Fruit fly (Drosophila melanogaster) whole organism: Measurements from ENCODE around the gene Tps1.

Source experiments
- psq ChIP-seq: fragments of >200 bp; optimal IDR thresholded peaks from 2 replicates; lab custom pipeline; 2017
- usp ChIP-seq: fragments of >200 bp; optimal IDR thresholded peaks from 2 replicates; lab custom pipeline; 2017; ENCODE audit warnings: missing biosample characterization, missing genetic modification characterization, mixed read lengths

DNA sequence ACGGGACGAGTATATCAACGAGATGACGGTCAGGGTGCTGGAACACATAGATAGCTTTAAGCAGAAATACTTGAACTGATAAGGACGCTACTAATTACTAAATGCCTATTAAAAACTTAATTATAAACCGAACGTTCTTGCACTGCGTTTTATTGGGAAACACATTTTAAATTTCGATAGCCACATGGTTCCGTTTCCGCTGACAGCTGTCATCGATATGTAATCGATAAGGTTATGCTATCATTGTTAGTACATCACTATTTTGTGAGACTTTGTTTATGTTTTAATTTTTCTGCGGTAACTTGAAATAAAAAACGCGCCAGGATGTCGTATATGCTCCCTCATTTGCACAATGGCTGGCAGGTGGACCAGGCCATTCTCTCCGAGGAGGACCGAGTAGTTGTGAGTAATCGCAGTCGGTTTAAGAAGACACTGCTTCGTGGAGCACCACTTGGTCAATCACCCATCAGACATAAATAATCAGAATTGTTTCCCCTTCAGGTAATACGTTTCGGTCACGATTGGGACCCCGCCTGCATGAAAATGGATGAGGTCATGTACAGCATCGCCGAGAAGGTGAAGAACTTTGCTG lies 15.0 kb downstream of the Tps1 start, which contains the start of gene Dim1:
- TF ChIP-seq psq (lab: Kevin White, UChicago) (no peak), usp (no peak)
